Worm (Caenorhabditis elegans) whole organism, L1 larva: ENCODE results near the gene dyc-1.
A peak's percentile ranks its signal among the peaks of the same experiment; 100 is the strongest.

Experiments used
- C04F5.9 ChIP-seq: sonication (generic microtip); optimal IDR thresholded peaks from 2 replicates; lab custom pipeline; 2016; ENCODE audit warnings: missing genetic modification characterization, missing compliant biosample characterization
- C16A3.4 ChIP-seq: fragments of 150-350 bp; optimal IDR thresholded peaks from 2 replicates; lab custom pipeline; 2014; ENCODE audit warnings: missing biosample characterization, missing genetic modification characterization
- F16B12.6 ChIP-seq: fragments of 150-350 bp; optimal IDR thresholded peaks from 2 replicates; lab custom pipeline; 2014; ENCODE audit warnings: missing biosample characterization, missing genetic modification characterization
- Y116A8C.19 ChIP-seq: sonication (generic microtip); optimal IDR thresholded peaks from 2 replicates; lab custom pipeline; 2016; ENCODE audit warnings: missing compliant biosample characterization, missing genetic modification characterization, borderline replicate concordance
- aha-1 ChIP-seq: fragments of 150-350 bp; optimal IDR thresholded peaks from 2 replicates; lab custom pipeline; 2014; ENCODE audit warnings: missing biosample characterization, missing genetic modification characterization
- aly-2 ChIP-seq: fragments of 150-350 bp; optimal IDR thresholded peaks from 2 replicates; lab custom pipeline; 2014; ENCODE audit warnings: missing biosample characterization, missing genetic modification characterization
- blmp-1 ChIP-seq: fragments of 150-350 bp; optimal IDR thresholded peaks from 2 replicates; lab custom pipeline; 2014; ENCODE audit warnings: missing biosample characterization, missing genetic modification characterization
- ceh-63 ChIP-seq: fragments of 200-800 bp; sonication (Bioruptor generic); optimal IDR thresholded peaks from 2 replicates; lab custom pipeline; 2018; ENCODE audit warnings: mild to moderate bottlenecking, missing genetic modification characterization, missing compliant biosample characterization
- ceh-82 ChIP-seq, 3 experiments: fragments of 150-350 bp in 1 of 3; sonication (generic microtip) in 2 of 3; optimal IDR thresholded peaks; 2 replicates each; lab custom pipeline; 2014 to 2017; ENCODE audit warnings: missing biosample characterization in 3 of 3, missing genetic modification characterization in 3 of 3
- ces-1 ChIP-seq: fragments of 150-350 bp; optimal IDR thresholded peaks from 2 replicates; lab custom pipeline; 2014; ENCODE audit warnings: missing biosample characterization, missing genetic modification reagents, missing genetic modification characterization
- dpl-1 ChIP-seq, 3 experiments: fragments of 150-350 bp in 2 of 3; sonication (generic microtip) in 1 of 3; optimal IDR thresholded peaks; 2 replicates each; lab custom pipeline; 2014 to 2017; ENCODE audit warnings: missing biosample characterization in 3 of 3, missing genetic modification characterization in 3 of 3, missing genetic modification reagents in 3 of 3
- dsc-1 ChIP-seq: sonication (generic microtip); optimal IDR thresholded peaks from 2 replicates; lab custom pipeline; 2016; ENCODE audit warnings: mild to moderate bottlenecking, missing genetic modification characterization, missing compliant biosample characterization
- egl-27 ChIP-seq, 2 experiments: fragments of 150-350 bp in 1 of 2; sonication (generic microtip); optimal IDR thresholded peaks; 3 replicates each; lab custom pipeline; 2017 to 2018; ENCODE audit warnings: missing biosample characterization in 2 of 2, missing genetic modification characterization in 2 of 2, missing genetic modification reagents in 2 of 2
- elt-2 ChIP-seq: sonication (generic microtip); optimal IDR thresholded peaks from 2 replicates; lab custom pipeline; 2016; ENCODE audit warnings: missing genetic modification characterization, mild to moderate bottlenecking, inconsistent platforms, missing compliant biosample characterization, missing genetic modification reagents
- elt-3 ChIP-seq, 6 experiments: fragments of 150-350 bp in 1 of 6; sonication (generic microtip); optimal IDR thresholded peaks; 2 replicates each; lab custom pipeline; 2017 to 2018; ENCODE audit warnings: missing biosample characterization in 6 of 6, missing genetic modification characterization in 6 of 6, inconsistent platforms in 1 of 6
- fkh-10 ChIP-seq: sonication (generic microtip); optimal IDR thresholded peaks from 2 replicates; lab custom pipeline; 2017; ENCODE audit warnings: missing biosample characterization, missing genetic modification reagents, missing genetic modification characterization
- fkh-4 ChIP-seq: sonication (generic microtip); optimal IDR thresholded peaks from 2 replicates; lab custom pipeline; 2016; ENCODE audit warnings: missing compliant biosample characterization, missing genetic modification characterization, borderline replicate concordance
- fkh-8 ChIP-seq: sonication (generic microtip); optimal IDR thresholded peaks from 2 replicates; lab custom pipeline; 2016; ENCODE audit warnings: mild to moderate bottlenecking, missing genetic modification characterization, missing compliant biosample characterization
- fos-1 ChIP-seq: fragments of 150-350 bp; optimal IDR thresholded peaks from 2 replicates; lab custom pipeline; 2014; ENCODE audit warnings: missing biosample characterization, missing genetic modification characterization
- grh-1 ChIP-seq: fragments of 200-800 bp; sonication (Bioruptor generic); IDR thresholded peaks from 2 replicates; pipeline ENCODE4 v1.3.6; 2022; ENCODE audit warnings: missing genetic modification reagents, missing genetic modification characterization, missing compliant biosample characterization
- irx-1 ChIP-seq: sonication (generic microtip); optimal IDR thresholded peaks from 2 replicates; lab custom pipeline; 2016; ENCODE audit warnings: missing genetic modification characterization, missing compliant biosample characterization
- isw-1 ChIP-seq: fragments of 200-800 bp; sonication (Bioruptor generic); IDR thresholded peaks from 2 replicates; pipeline ENCODE4 v1.3.6; 2022; ENCODE audit warnings: missing genetic modification characterization, missing compliant biosample characterization
- lin-13 ChIP-seq: fragments of 150-350 bp; optimal IDR thresholded peaks from 2 replicates; lab custom pipeline; 2014; ENCODE audit warnings: missing biosample characterization, missing genetic modification reagents, missing genetic modification characterization
- lin-15B ChIP-seq: fragments of 150-350 bp; sonication (generic microtip); optimal IDR thresholded peaks from 3 replicates; lab custom pipeline; 2014; ENCODE audit warnings: missing biosample characterization, missing genetic modification characterization
- lir-3 ChIP-seq: sonication (generic microtip); optimal IDR thresholded peaks from 2 replicates; lab custom pipeline; 2016; ENCODE audit warnings: mild to moderate bottlenecking, missing genetic modification characterization, moderate library complexity, missing compliant biosample characterization; ENCODE audit not compliant: poor library complexity
- mab-9 ChIP-seq: fragments of 200-800 bp; sonication (Bioruptor generic); IDR thresholded peaks from 2 replicates; pipeline ENCODE4 v1.3.6; 2022; ENCODE audit warnings: missing genetic modification reagents, missing genetic modification characterization, missing compliant biosample characterization
- mdl-1 ChIP-seq, 2 experiments: fragments of 150-350 bp; optimal IDR thresholded peaks; 2 replicates each; lab custom pipeline; 2014 to 2017; ENCODE audit warnings: missing biosample characterization in 2 of 2, missing genetic modification characterization in 2 of 2, inconsistent platforms in 1 of 2
- mef-2 ChIP-seq: fragments of 150-350 bp; optimal IDR thresholded peaks from 2 replicates; lab custom pipeline; 2014; ENCODE audit warnings: missing biosample characterization, missing genetic modification characterization
- nhr-11 ChIP-seq: fragments of 150-350 bp; optimal IDR thresholded peaks from 2 replicates; lab custom pipeline; 2014; ENCODE audit warnings: missing biosample characterization, missing genetic modification characterization
- nhr-19 ChIP-seq: fragments of 200-800 bp; sonication (Bioruptor generic); conservative IDR thresholded peaks from 2 replicates; pipeline ENCODE4 v1.3.6; 2022; ENCODE audit warnings: missing genetic modification characterization, missing compliant biosample characterization
- nhr-20 ChIP-seq: sonication (generic microtip); optimal IDR thresholded peaks from 2 replicates; lab custom pipeline; 2016; ENCODE audit warnings: mild to moderate bottlenecking, missing genetic modification characterization, missing compliant biosample characterization
- nhr-237 ChIP-seq: fragments of 150-350 bp; optimal IDR thresholded peaks from 2 replicates; lab custom pipeline; 2014; ENCODE audit warnings: missing biosample characterization, missing genetic modification characterization
- nhr-47 ChIP-seq: sonication (generic microtip); optimal IDR thresholded peaks from 2 replicates; lab custom pipeline; 2016; ENCODE audit warnings: mild to moderate bottlenecking, missing genetic modification characterization, moderate library complexity, missing compliant biosample characterization
- nhr-76 ChIP-seq: sonication (generic microtip); optimal IDR thresholded peaks from 2 replicates; lab custom pipeline; 2017; ENCODE audit warnings: missing biosample characterization, missing genetic modification characterization
- nhr-85 ChIP-seq: sonication (generic microtip); peaks from one replicate; lab custom pipeline; 2016; ENCODE audit warnings: missing genetic modification characterization, inconsistent platforms, missing compliant biosample characterization
- nhr-90 ChIP-seq: sonication (generic microtip); optimal IDR thresholded peaks from 2 replicates; lab custom pipeline; 2016; ENCODE audit warnings: mild to moderate bottlenecking, missing genetic modification characterization, missing compliant biosample characterization; ENCODE audit not compliant: poor library complexity
- pag-3 ChIP-seq: sonication (generic microtip); optimal IDR thresholded peaks from 2 replicates; lab custom pipeline; 2017; ENCODE audit warnings: missing genetic modification characterization, mild to moderate bottlenecking, missing compliant biosample characterization, antibody characterized with exemption, borderline replicate concordance; ENCODE audit not compliant: insufficient read depth
- pax-3 ChIP-seq: fragments of 200-800 bp; sonication (Bioruptor generic); optimal IDR thresholded peaks from 2 replicates; lab custom pipeline; 2018; ENCODE audit warnings: mild to moderate bottlenecking, missing genetic modification characterization, moderate library complexity, missing compliant biosample characterization
- pqm-1 ChIP-seq: sonication (generic microtip); optimal IDR thresholded peaks from 3 replicates; lab custom pipeline; 2017; ENCODE audit warnings: missing biosample characterization, missing genetic modification characterization
- rnt-1 ChIP-seq: sonication (generic microtip); optimal IDR thresholded peaks from 2 replicates; lab custom pipeline; 2016; ENCODE audit warnings: mild to moderate bottlenecking, missing genetic modification characterization, moderate library complexity, missing compliant biosample characterization
- skn-1 ChIP-seq: fragments of 150-350 bp; optimal IDR thresholded peaks from 2 replicates; lab custom pipeline; 2014; ENCODE audit warnings: missing biosample characterization, missing genetic modification characterization
- snpc-4 ChIP-seq: fragments of 150-350 bp; optimal IDR thresholded peaks from 2 replicates; lab custom pipeline; 2014; ENCODE audit warnings: missing biosample characterization, missing genetic modification characterization
- sox-4 ChIP-seq: sonication (generic microtip); optimal IDR thresholded peaks from 2 replicates; lab custom pipeline; 2016; ENCODE audit warnings: missing genetic modification characterization, missing compliant biosample characterization
- sptf-1 ChIP-seq: fragments of 150-350 bp; optimal IDR thresholded peaks from 2 replicates; lab custom pipeline; 2014; ENCODE audit warnings: missing biosample characterization, missing genetic modification characterization
- swsn-7 ChIP-seq: sonication (generic microtip); optimal IDR thresholded peaks from 2 replicates; lab custom pipeline; 2016; ENCODE audit warnings: missing genetic modification characterization, missing compliant biosample characterization
- tbx-2 ChIP-seq: sonication (generic microtip); optimal IDR thresholded peaks from 2 replicates; lab custom pipeline; 2016; ENCODE audit warnings: missing genetic modification characterization, missing compliant biosample characterization
- tlp-1 ChIP-seq: fragments of 150-350 bp; optimal IDR thresholded peaks from 2 replicates; lab custom pipeline; 2014; ENCODE audit warnings: missing biosample characterization, missing genetic modification characterization
- unc-30 ChIP-seq: sonication (generic microtip); optimal IDR thresholded peaks from 2 replicates; lab custom pipeline; 2017; ENCODE audit warnings: missing biosample characterization, missing genetic modification characterization
- unc-62 ChIP-seq: fragments of 150-350 bp; optimal IDR thresholded peaks from 2 replicates; lab custom pipeline; 2014; ENCODE audit warnings: missing biosample characterization, missing genetic modification reagents, missing genetic modification characterization
- unc-98 ChIP-seq: fragments of 200-800 bp; sonication (Bioruptor generic); IDR thresholded peaks from 2 replicates; pipeline ENCODE4 v1.3.6; 2022; ENCODE audit warnings: missing genetic modification characterization, missing compliant biosample characterization
- xbp-1 ChIP-seq: sonication (generic microtip); optimal IDR thresholded peaks from 2 replicates; lab custom pipeline; 2016; ENCODE audit warnings: missing genetic modification characterization, missing compliant biosample characterization
- zip-4 ChIP-seq: fragments of 200-800 bp; sonication (Bioruptor generic); optimal IDR thresholded peaks from 2 replicates; lab custom pipeline; 2018; ENCODE audit warnings: mild to moderate bottlenecking, missing genetic modification characterization, moderate library complexity, missing compliant biosample characterization
- ztf-11 ChIP-seq, 2 experiments: sonication (generic microtip); optimal IDR thresholded peaks; 2 replicates each; lab custom pipeline; 2016 to 2017; ENCODE audit warnings: missing genetic modification characterization in 2 of 2, missing biosample characterization in 1 of 2, missing compliant biosample characterization in 1 of 2

dyc-1 gene

DNA sequence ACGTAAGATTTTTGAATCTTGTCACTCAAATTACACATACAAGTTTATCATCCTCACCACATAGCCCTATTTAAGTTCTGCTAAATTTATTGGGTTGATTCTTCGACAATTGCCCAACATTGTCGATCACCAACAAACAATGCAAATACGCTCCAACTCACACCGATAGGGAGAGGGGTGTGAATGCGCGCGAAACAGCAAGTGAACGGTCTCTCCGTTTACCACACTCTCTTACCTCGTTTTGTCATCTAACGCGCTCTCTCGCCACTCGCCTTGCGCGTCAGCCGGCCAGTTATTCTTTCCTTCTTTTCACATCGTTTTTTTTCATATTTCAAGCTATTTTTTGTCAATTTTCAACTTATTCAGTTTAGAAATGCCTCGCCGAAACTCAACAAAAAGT lies 52.7 kb downstream of the dyc-1 start, which contains the start of gene F16B12.6:
F16B12.6 (plus strand) TSS at position 331 of the 400 bp plus-strand sequence.
- TF ChIP-seq lin-15B (tag; lab: Kevin White, UChicago) (peak; percentile 88), unc-30 (tag; lab: Kevin White, UChicago) (no peak), lir-3 (tag; lab: Kevin White, UChicago) (peak; percentile 13), aly-2 (peak; percentile 53), unc-62 (GFP tag; lab: Kevin White, UChicago) (no peak), pax-3 (tag; lab: Kevin White, UChicago) (peak; percentile 31), Y116A8C.19 (tag; lab: Kevin White, UChicago) (no peak), fkh-10 (GFP tag; lab: Kevin White, UChicago) (peak; percentile 28), rnt-1 (peak; percentile 72), fkh-4 (tag; lab: Kevin White, UChicago) (no peak), egl-27 (tag; optimal IDR thresholded peaks at IDR 0.05; lab: Kevin White, UChicago) (no peak), tbx-2 (tag; lab: Kevin White, UChicago) (peak; percentile 87), zip-4 (GFP tag; lab: Kevin White, UChicago) (no peak), pag-3 (no peak), nhr-20 (tag; lab: Kevin White, UChicago) (peak; percentile 85), dsc-1 (tag; lab: Kevin White, UChicago) (peak; percentile 54), ceh-63 (no peak), dpl-1 (GFP tag; optimal IDR thresholded peaks at IDR 0.05; lab: Kevin White, UChicago) (peak; percentile 86 to 90 (median 88)), F16B12.6 (tag; lab: Kevin White, UChicago) (peak; percentile 77), irx-1 (tag; lab: Kevin White, UChicago) (peak; percentile 65), C16A3.4 (tag; lab: Kevin White, UChicago) (peak; percentile 79), fkh-8 (peak; percentile 92), aha-1 (tag; lab: Kevin White, UChicago) (no peak), unc-98 (GFP tag; lab: Robert Waterston, UW) (no peak), nhr-76 (tag; lab: Kevin White, UChicago) (no peak), skn-1 (tag; lab: Kevin White, UChicago) (peak; percentile 75), grh-1 (GFP tag; lab: Robert Waterston, UW) (no peak; the same call in 1 of the 2 replicates), snpc-4 (peak; percentile 72), tlp-1 (tag; lab: Kevin White, UChicago) (no peak), elt-2 (tag; lab: Kevin White, UChicago) (peak; percentile 23), xbp-1 (tag; lab: Kevin White, UChicago) (peak; percentile 80), nhr-47 (peak; percentile 84), nhr-237 (tag; lab: Kevin White, UChicago) (no peak), fos-1 (tag; lab: Kevin White, UChicago) (peak; percentile 78), ces-1 (GFP tag; lab: Kevin White, UChicago) (no peak), sptf-1 (tag; lab: Kevin White, UChicago) (no peak), nhr-90 (peak; percentile 68), nhr-19 (GFP tag; lab: Robert Waterston, UW) (peak; percentile 71), blmp-1 (tag; lab: Kevin White, UChicago) (peak; percentile 59), pqm-1 (tag; lab: Kevin White, UChicago) (no peak), C04F5.9 (tag; lab: Kevin White, UChicago) (peak; percentile 16), ztf-11 (tag; optimal IDR thresholded peaks at IDR 0.05; lab: Kevin White, UChicago) (no peak), mef-2 (tag; lab: Kevin White, UChicago) (no peak), elt-3 (tag; optimal IDR thresholded peaks at IDR 0.05; lab: Kevin White, UChicago) (peak in 3 of 6 experiments; percentile 8 to 46 (median 34)), nhr-85 (peak; percentile 90), mdl-1 (tag; optimal IDR thresholded peaks at IDR 0.05; lab: Kevin White, UChicago) (peak in 1 of 2 experiments; percentile 44), swsn-7 (tag; lab: Kevin White, UChicago) (peak; percentile 82), lin-13 (GFP tag; lab: Kevin White, UChicago) (peak; percentile 78), isw-1 (GFP tag; lab: Robert Waterston, UW) (peak; percentile 71), nhr-11 (tag; lab: Kevin White, UChicago) (no peak), mab-9 (GFP tag; lab: Robert Waterston, UW) (peak; percentile 47; the same call in 1 of the 2 replicates), sox-4 (tag; lab: Kevin White, UChicago) (no peak), ceh-82 (tag; optimal IDR thresholded peaks at IDR 0.05; lab: Kevin White, UChicago) (peak; percentile 56 to 91 (median 64))
